Worm (Caenorhabditis elegans) whole organism, young adult: Measurements from ENCODE around the gene pelo-1.

Experiments
- B0035.1 ChIP-seq: sonication (generic microtip); optimal IDR thresholded peaks from 2 replicates; lab custom pipeline; 2016; ENCODE audit warnings: missing genetic modification characterization, mild to moderate bottlenecking, missing compliant biosample characterization, missing genotype, missing genetic modification reagents
- C06A6.2 ChIP-seq: fragments of 200-800 bp; sonication (Bioruptor generic); conservative IDR thresholded peaks from 2 replicates; pipeline ENCODE4 v1.3.6; 2022; ENCODE audit warnings: missing genetic modification characterization, missing compliant biosample characterization
- C17E4.6 ChIP-seq: fragments of 200-800 bp; sonication (Bioruptor generic); IDR thresholded peaks from 2 replicates; pipeline ENCODE4 v1.3.6; 2022; ENCODE audit warnings: missing genetic modification reagents, missing genetic modification characterization, missing compliant biosample characterization
- F22D6.2 ChIP-seq: sonication (generic microtip); optimal IDR thresholded peaks from 2 replicates; lab custom pipeline; 2016; ENCODE audit warnings: mild to moderate bottlenecking, missing genetic modification characterization, missing compliant biosample characterization
- F39B2.1 ChIP-seq: fragments of 200-800 bp; sonication (Bioruptor generic); IDR thresholded peaks from 2 replicates; pipeline ENCODE4 v1.3.6; 2022; ENCODE audit warnings: missing genetic modification reagents, missing genetic modification characterization, missing compliant biosample characterization
- F49E8.2 ChIP-seq: sonication (generic microtip); optimal IDR thresholded peaks from 3 replicates; lab custom pipeline; 2017; ENCODE audit warnings: missing genetic modification characterization, mild to moderate bottlenecking, missing compliant biosample characterization, antibody characterized with exemption, moderate library complexity; ENCODE audit not compliant: insufficient read depth
- F52B5.7 ChIP-seq: sonication (generic microtip); optimal IDR thresholded peaks from 2 replicates; lab custom pipeline; 2016; ENCODE audit warnings: mild to moderate bottlenecking, missing genetic modification characterization, missing compliant biosample characterization
- F55B11.4 ChIP-seq: sonication (generic microtip); optimal IDR thresholded peaks from 2 replicates; lab custom pipeline; 2016; ENCODE audit warnings: missing compliant biosample characterization, missing genetic modification characterization, borderline replicate concordance; ENCODE audit not compliant: insufficient read depth
- T07F8.4 ChIP-seq: sonication (generic microtip); optimal IDR thresholded peaks from 2 replicates; lab custom pipeline; 2016; ENCODE audit warnings: mild to moderate bottlenecking, missing genetic modification characterization, moderate library complexity, missing compliant biosample characterization
- Y53G8AR.9 ChIP-seq: fragments of 200-800 bp; sonication (Bioruptor generic); conservative IDR thresholded peaks from 2 replicates; pipeline ENCODE4 v1.3.6; 2022; ENCODE audit warnings: missing genetic modification reagents, missing genetic modification characterization, missing compliant biosample characterization
- ZK185.1 ChIP-seq: sonication (generic microtip); optimal IDR thresholded peaks from 2 replicates; lab custom pipeline; 2016; ENCODE audit warnings: mild to moderate bottlenecking, missing genetic modification characterization, missing compliant biosample characterization; ENCODE audit not compliant: poor library complexity, severe bottlenecking
- aptf-2 ChIP-seq: fragments of 200-800 bp; sonication (Bioruptor generic); conservative IDR thresholded peaks from 2 replicates; pipeline ENCODE4 v1.3.6; 2022; ENCODE audit warnings: missing genetic modification reagents, missing genetic modification characterization, missing compliant biosample characterization
- attf-3 ChIP-seq: fragments of 200-800 bp; sonication (Bioruptor generic); conservative IDR thresholded peaks from 2 replicates; pipeline ENCODE4 v1.3.6; 2022; ENCODE audit warnings: missing genetic modification reagents, missing genetic modification characterization, missing compliant biosample characterization
- cebp-2 ChIP-seq: fragments of 200-800 bp; sonication (Bioruptor generic); IDR thresholded peaks from 2 replicates; pipeline ENCODE4 v1.3.6; 2022; ENCODE audit warnings: missing genetic modification characterization, missing compliant biosample characterization
- ceh-27 ChIP-seq: fragments of 200-800 bp; sonication (Bioruptor generic); optimal IDR thresholded peaks from 2 replicates; lab custom pipeline; 2018; ENCODE audit warnings: mild to moderate bottlenecking, missing genetic modification characterization, moderate library complexity, missing compliant biosample characterization
- ceh-40 ChIP-seq: fragments of 200-800 bp; sonication (Bioruptor generic); IDR thresholded peaks from 2 replicates; pipeline ENCODE4 v1.3.6; 2022; ENCODE audit warnings: missing genetic modification characterization, missing compliant biosample characterization
- die-1 ChIP-seq: sonication (generic microtip); optimal IDR thresholded peaks from 2 replicates; lab custom pipeline; 2016; ENCODE audit warnings: missing genotype, mild to moderate bottlenecking, missing genetic modification characterization, missing compliant biosample characterization
- dox-1 ChIP-seq: fragments of 200-800 bp; sonication (Bioruptor generic); IDR thresholded peaks from 2 replicates; pipeline ENCODE4 v1.3.6; 2022; ENCODE audit warnings: missing genetic modification reagents, missing genetic modification characterization, missing compliant biosample characterization
- dpff-1 ChIP-seq: sonication (generic microtip); optimal IDR thresholded peaks from 2 replicates; lab custom pipeline; 2017; ENCODE audit warnings: mild to moderate bottlenecking, missing genetic modification characterization, missing compliant biosample characterization
- ekl-4 ChIP-seq: fragments of 200-800 bp; sonication (Bioruptor generic); IDR thresholded peaks from 2 replicates; pipeline ENCODE4 v1.3.6; 2022; ENCODE audit warnings: missing genetic modification reagents, missing genetic modification characterization, missing compliant biosample characterization
- ets-4 ChIP-seq: fragments of 200-800 bp; sonication (Bioruptor generic); optimal IDR thresholded peaks from 2 replicates; lab custom pipeline; 2018; ENCODE audit warnings: mild to moderate bottlenecking, missing genetic modification characterization, missing compliant biosample characterization
- him-1 ChIP-seq: sonication (generic microtip); optimal IDR thresholded peaks from 2 replicates; lab custom pipeline; 2016; ENCODE audit warnings: missing genotype, missing genetic modification reagents, missing genetic modification characterization, missing compliant biosample characterization
- hlh-26 ChIP-seq: fragments of 200-800 bp; sonication (Bioruptor generic); conservative IDR thresholded peaks from 2 replicates; pipeline ENCODE4 v1.3.6; 2022; ENCODE audit warnings: missing genetic modification reagents, missing genetic modification characterization, missing compliant biosample characterization
- hmg-1.2 ChIP-seq: fragments of 200-800 bp; sonication (Bioruptor generic); IDR thresholded peaks from 2 replicates; pipeline ENCODE4 v1.3.6; 2022; ENCODE audit warnings: missing genetic modification reagents, missing genetic modification characterization, missing compliant biosample characterization
- hrde-1 ChIP-seq: sonication (generic microtip); optimal IDR thresholded peaks from 2 replicates; lab custom pipeline; 2016; ENCODE audit warnings: missing genetic modification characterization, mild to moderate bottlenecking, missing compliant biosample characterization, moderate library complexity, missing genotype, missing genetic modification reagents, borderline replicate concordance
- lin-35 ChIP-seq, 3 experiments: fragments of 150-350 bp in 2 of 3; sonication (generic microtip) in 1 of 3; optimal IDR thresholded peaks; 2 replicates each; lab custom pipeline; 2014 to 2018; ENCODE audit warnings: missing biosample characterization in 3 of 3, missing genetic modification characterization in 3 of 3, missing genetic modification reagents in 3 of 3
- lin-40 ChIP-seq: sonication (generic microtip); optimal IDR thresholded peaks from 2 replicates; lab custom pipeline; 2016; ENCODE audit warnings: missing genetic modification characterization, mild to moderate bottlenecking, missing compliant biosample characterization, missing genotype, missing genetic modification reagents
- lin-54 ChIP-seq: fragments of 200-800 bp; sonication (Bioruptor generic); optimal IDR thresholded peaks from 2 replicates; lab custom pipeline; 2018; ENCODE audit warnings: mild to moderate bottlenecking, missing genetic modification characterization, missing compliant biosample characterization
- lsl-1 ChIP-seq: fragments of 200-800 bp; sonication (Bioruptor generic); optimal IDR thresholded peaks from 2 replicates; lab custom pipeline; 2018; ENCODE audit warnings: mild to moderate bottlenecking, missing genetic modification characterization, moderate library complexity, missing compliant biosample characterization
- madf-8 ChIP-seq: fragments of 200-800 bp; sonication (Bioruptor generic); conservative IDR thresholded peaks from 2 replicates; pipeline ENCODE4 v1.3.6; 2022; ENCODE audit warnings: missing genetic modification reagents, missing genetic modification characterization, missing compliant biosample characterization
- mcd-1 ChIP-seq: fragments of 200-800 bp; sonication (Bioruptor generic); IDR thresholded peaks from 2 replicates; pipeline ENCODE4 v1.3.6; 2022; ENCODE audit warnings: missing genetic modification reagents, missing genetic modification characterization, missing compliant biosample characterization
- mel-28 ChIP-seq: sonication (generic microtip); optimal IDR thresholded peaks from 2 replicates; lab custom pipeline; 2016; ENCODE audit warnings: borderline replicate concordance, mild to moderate bottlenecking, missing genetic modification characterization, missing compliant biosample characterization
- mes-4 ChIP-seq: sonication (generic microtip); optimal IDR thresholded peaks from 2 replicates; lab custom pipeline; 2016; ENCODE audit warnings: missing genotype, missing genetic modification characterization, missing compliant biosample characterization
- nhr-179 ChIP-seq: sonication (generic microtip); optimal IDR thresholded peaks from 2 replicates; lab custom pipeline; 2016; ENCODE audit warnings: mild to moderate bottlenecking, missing genetic modification characterization, missing compliant biosample characterization
- nhr-80 ChIP-seq: sonication (generic microtip); optimal IDR thresholded peaks from 2 replicates; lab custom pipeline; 2016; ENCODE audit warnings: missing genetic modification characterization, missing compliant biosample characterization
- rcor-1 ChIP-seq: fragments of 200-800 bp; sonication (Bioruptor generic); IDR thresholded peaks from 2 replicates; pipeline ENCODE4 v1.3.6; 2022; ENCODE audit warnings: missing genetic modification reagents, missing genetic modification characterization, missing compliant biosample characterization
- rec-8 ChIP-seq, 2 experiments: sonication (generic microtip); optimal IDR thresholded peaks; 2 replicates each; lab custom pipeline; 2016; ENCODE audit warnings: mild to moderate bottlenecking in 2 of 2, missing genetic modification characterization in 2 of 2, missing genetic modification reagents in 2 of 2, missing genotype in 2 of 2, missing biosample characterization in 1 of 2, missing compliant biosample characterization in 1 of 2, moderate library complexity in 1 of 2
- snpc-3.4 ChIP-seq: sonication (generic microtip); optimal IDR thresholded peaks from 2 replicates; lab custom pipeline; 2017; ENCODE audit warnings: missing genetic modification characterization, mild to moderate bottlenecking, missing compliant biosample characterization, antibody characterized with exemption, moderate library complexity, missing genotype, missing genetic modification reagents
- snpc-4 ChIP-seq, 5 experiments: fragments of 150-350 bp in 1 of 5; sonication (generic microtip) in 4 of 5; optimal IDR thresholded peaks; 2 replicates each; lab custom pipeline; 2014 to 2018; ENCODE audit warnings: missing genetic modification characterization in 5 of 5, missing biosample characterization in 3 of 5, antibody characterized with exemption in 2 of 5, mild to moderate bottlenecking in 2 of 5, missing compliant biosample characterization in 2 of 5, missing genotype in 2 of 5, moderate library complexity in 2 of 5, missing genetic modification reagents in 1 of 5
- tbp1 ChIP-seq: fragments of 200-800 bp; sonication (Bioruptor generic); optimal IDR thresholded peaks from 2 replicates; lab custom pipeline; 2018; ENCODE audit warnings: mild to moderate bottlenecking, missing genetic modification characterization, missing compliant biosample characterization
- tbx-9 ChIP-seq: sonication (generic microtip); optimal IDR thresholded peaks from 2 replicates; lab custom pipeline; 2016; ENCODE audit warnings: borderline replicate concordance, missing genetic modification characterization, inconsistent platforms, missing compliant biosample characterization
- unc-130 ChIP-seq: sonication (generic microtip); optimal IDR thresholded peaks from 2 replicates; lab custom pipeline; 2016; ENCODE audit warnings: missing genetic modification reagents, missing genetic modification characterization, missing compliant biosample characterization
- unc-62 ChIP-seq: fragments of 150-350 bp; optimal IDR thresholded peaks from 2 replicates; lab custom pipeline; 2014; ENCODE audit warnings: missing biosample characterization, missing genetic modification reagents, missing genetic modification characterization
- xnd-1 ChIP-seq: sonication (generic microtip); optimal IDR thresholded peaks from 2 replicates; lab custom pipeline; 2016; ENCODE audit warnings: missing genotype, missing genetic modification reagents, missing genetic modification characterization, missing compliant biosample characterization
- zfh-2 ChIP-seq: fragments of 200-800 bp; sonication (Bioruptor generic); conservative IDR thresholded peaks from 2 replicates; pipeline ENCODE4 v1.3.6; 2022; ENCODE audit warnings: missing genetic modification reagents, missing genetic modification characterization, missing compliant biosample characterization
- ztf-28 ChIP-seq: fragments of 200-800 bp; sonication (Bioruptor generic); IDR thresholded peaks from 2 replicates; pipeline ENCODE4 v1.3.6; 2022; ENCODE audit warnings: missing genetic modification reagents, missing genetic modification characterization, missing compliant biosample characterization

pelo-1 gene

ce11 chrIII:4170903-4171377, 33.1 kb downstream of the pelo-1 start, which contains the start of the genes rnf-121 and C16C10.4 (continued):
- peak; percentile 45 for TF ChIP-seq tbp1
- TF ChIP-seq xnd-1 (tag; lab: Kevin White, UChicago): peak; percentile 38
- TF ChIP-seq aptf-2: no peak
- peak; percentile 44; the same call in 1 of the 2 replicates for TF ChIP-seq C06A6.2
- no peak for TF ChIP-seq ceh-40 (GFP tag; lab: Robert Waterston, UW)
- peak; percentile 51 to 75 for TF ChIP-seq rec-8 (tag; optimal IDR thresholded peaks at IDR 0.05; lab: Kevin White, UChicago)
- peak; percentile 75 for TF ChIP-seq mcd-1
- peak; percentile 68; the same call in 1 of the 2 replicates for TF ChIP-seq dox-1 (GFP tag; lab: Robert Waterston, UW)
- no peak for TF ChIP-seq attf-3 (GFP tag; lab: Robert Waterston, UW)
- peak; percentile 73 for TF ChIP-seq unc-130 (GFP tag; lab: Kevin White, UChicago)
- TF ChIP-seq ekl-4 (GFP tag; lab: Robert Waterston, UW): peak; percentile 60; the same call in 1 of the 2 replicates
- TF ChIP-seq mel-28 (tag; lab: Kevin White, UChicago): no peak
- peak; percentile 46 for TF ChIP-seq lin-40 (tag; lab: Kevin White, UChicago)
- TF ChIP-seq hlh-26 (GFP tag; lab: Robert Waterston, UW): no peak
- peak; percentile 69 for TF ChIP-seq lin-54
- no peak for TF ChIP-seq unc-62
- TF ChIP-seq F49E8.2 (tag; lab: Kevin White, UChicago): peak; percentile 63
- no peak for TF ChIP-seq ztf-28 (GFP tag; lab: Robert Waterston, UW)
- peak; percentile 57; the same call in 1 of the 2 replicates for TF ChIP-seq rcor-1
- TF ChIP-seq F55B11.4: no peak
- TF ChIP-seq ZK185.1 (tag; lab: Kevin White, UChicago): peak; percentile 86
- TF ChIP-seq nhr-179: no peak
- TF ChIP-seq snpc-3.4: peak; percentile 83
- no peak for TF ChIP-seq Y53G8AR.9 (GFP tag; lab: Robert Waterston, UW)
- TF ChIP-seq cebp-2 (GFP tag; lab: Robert Waterston, UW): no peak
- TF ChIP-seq F39B2.1 (GFP tag; lab: Robert Waterston, UW): no peak
- TF ChIP-seq ceh-27 (GFP tag; lab: Kevin White, UChicago): no peak
- peak; percentile 15 for TF ChIP-seq T07F8.4 (tag; lab: Kevin White, UChicago)
- no peak for TF ChIP-seq dpff-1 (tag; lab: Kevin White, UChicago)
- peak in 1 of 3 experiments; percentile 25 for TF ChIP-seq lin-35 (GFP tag; optimal IDR thresholded peaks at IDR 0.05; lab: Kevin White, UChicago)
- peak; percentile 66 for TF ChIP-seq hrde-1 (tag; lab: Kevin White, UChicago)
- TF ChIP-seq nhr-80 (tag; lab: Kevin White, UChicago): peak; percentile 1
- TF ChIP-seq tbx-9 (tag; lab: Kevin White, UChicago): no peak
- no peak for TF ChIP-seq zfh-2
- peak; percentile 20 for TF ChIP-seq F22D6.2 (tag; lab: Kevin White, UChicago)
- TF ChIP-seq lsl-1: peak; percentile 47
- no peak for TF ChIP-seq B0035.1 (tag; lab: Kevin White, UChicago)
- no peak for TF ChIP-seq C17E4.6 (GFP tag; lab: Robert Waterston, UW)
- TF ChIP-seq hmg-1.2 (GFP tag; lab: Robert Waterston, UW): peak; percentile 38; the same call in 1 of the 2 replicates
- TF ChIP-seq die-1 (tag; lab: Kevin White, UChicago): peak; percentile 50
- TF ChIP-seq him-1 (tag; lab: Kevin White, UChicago): peak; percentile 0
- no peak for TF ChIP-seq ets-4 (GFP tag; lab: Kevin White, UChicago)
- TF ChIP-seq madf-8 (GFP tag; lab: Robert Waterston, UW): peak; percentile 38
- TF ChIP-seq mes-4: no peak
- peak; percentile 5 for TF ChIP-seq snpc-4 (GFP tag; optimal IDR thresholded peaks at IDR 0.05; lab: Kevin White, UChicago)
- peak in 2 of 4 experiments; percentile 28 to 54 for TF ChIP-seq snpc-4 (tag; optimal IDR thresholded peaks at IDR 0.05; lab: Kevin White, UChicago)
- peak; percentile 29 for TF ChIP-seq F52B5.7 (tag; lab: Kevin White, UChicago)
